Worm (Caenorhabditis elegans): Measurements from ENCODE around the gene chdh-1.
A peak's percentile ranks its signal among the peaks of the same experiment; 100 is the strongest.

The chdh-1 gene

DNA sequence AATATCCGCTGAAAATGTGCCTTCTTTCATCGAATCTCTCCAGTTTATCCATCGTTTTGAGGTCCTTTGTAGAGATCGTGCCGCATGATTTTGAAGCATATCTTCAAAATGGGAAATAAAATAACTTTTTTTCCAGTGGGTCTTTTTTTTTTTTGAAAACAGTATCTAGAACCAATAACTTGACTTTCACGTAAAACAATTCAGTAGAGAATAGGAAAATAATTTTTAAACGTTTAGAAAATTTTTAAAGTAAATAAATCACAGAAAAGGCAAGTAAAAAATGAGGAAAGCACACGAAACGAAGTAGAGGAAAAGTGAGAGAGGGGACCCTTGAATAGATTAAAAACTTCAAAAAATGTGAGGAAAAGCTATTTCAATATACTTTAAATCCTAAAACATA, at the start of gene chdh-1:
chdh-1 (minus strand) TSS at position 101 of the 400 bp plus-strand sequence.
- TF ChIP-seq him-1 (tag; optimal IDR thresholded peaks at IDR 0.05) (no peak), W03F9.2 (tag; optimal IDR thresholded peaks at IDR 0.05) (no peak), dao-5 (tag; optimal IDR thresholded peaks at IDR 0.05) (no peak)

DNA sequence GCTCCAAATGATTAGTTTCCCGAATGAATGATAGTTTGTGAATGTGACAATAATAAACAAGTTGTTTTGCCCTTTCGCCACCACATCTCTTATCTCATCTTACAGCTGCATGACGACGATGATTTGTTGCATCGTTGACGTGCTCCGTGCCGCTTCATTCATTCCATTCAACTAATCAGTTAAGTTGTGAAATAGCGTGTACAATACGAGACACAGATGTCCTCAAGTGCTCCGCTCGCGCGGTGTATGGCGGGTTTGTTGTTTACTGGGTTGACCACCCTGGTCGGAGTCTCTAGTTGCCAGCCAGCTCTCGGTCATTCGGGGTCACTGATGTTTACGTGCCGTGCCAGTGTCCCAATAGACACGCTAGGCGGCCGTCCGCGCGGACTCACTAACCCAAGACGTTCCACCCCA, 49.2 kb upstream of the chdh-1 start:
- TF ChIP-seq W03F9.2 (tag; optimal IDR thresholded peaks at IDR 0.05) (no peak), dao-5 (tag; optimal IDR thresholded peaks at IDR 0.05) (no peak)

DNA sequence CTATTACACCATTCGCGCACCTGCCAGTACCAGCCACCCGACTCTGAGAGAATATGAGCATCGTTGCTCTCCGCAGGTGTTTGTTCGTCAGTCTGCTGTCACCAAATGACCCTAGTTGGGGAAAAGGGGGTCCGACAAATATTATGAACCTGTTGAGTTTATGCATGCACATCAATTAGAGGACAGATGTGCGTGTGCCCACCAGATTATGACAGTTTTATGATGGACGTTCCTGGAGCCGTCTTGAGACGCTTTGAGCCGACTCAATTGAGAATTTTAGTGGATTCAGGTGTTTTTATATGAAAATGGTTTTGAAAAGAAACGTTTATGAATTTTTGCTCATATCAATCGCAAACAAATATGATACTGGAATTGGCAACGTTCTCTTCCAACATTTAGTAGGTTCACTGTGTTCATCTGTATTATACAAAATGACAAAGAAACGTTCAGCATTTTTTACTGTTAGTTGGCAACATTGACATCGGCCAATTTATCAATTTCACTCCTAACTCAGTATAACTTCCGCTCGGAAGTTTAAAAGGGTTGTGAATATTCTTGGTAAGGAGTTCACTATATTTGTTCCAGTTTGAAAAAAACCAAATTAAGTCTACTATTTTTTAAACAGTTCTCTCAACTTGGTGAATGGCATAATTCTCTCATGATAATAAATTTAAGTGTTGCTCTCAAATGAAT, 48.7 kb upstream of the chdh-1 start:
- TF ChIP-seq W03F9.2 (tag; optimal IDR thresholded peaks at IDR 0.05), result no peak
- TF ChIP-seq him-1 (tag; optimal IDR thresholded peaks at IDR 0.05), result peak; percentile 2

DNA sequence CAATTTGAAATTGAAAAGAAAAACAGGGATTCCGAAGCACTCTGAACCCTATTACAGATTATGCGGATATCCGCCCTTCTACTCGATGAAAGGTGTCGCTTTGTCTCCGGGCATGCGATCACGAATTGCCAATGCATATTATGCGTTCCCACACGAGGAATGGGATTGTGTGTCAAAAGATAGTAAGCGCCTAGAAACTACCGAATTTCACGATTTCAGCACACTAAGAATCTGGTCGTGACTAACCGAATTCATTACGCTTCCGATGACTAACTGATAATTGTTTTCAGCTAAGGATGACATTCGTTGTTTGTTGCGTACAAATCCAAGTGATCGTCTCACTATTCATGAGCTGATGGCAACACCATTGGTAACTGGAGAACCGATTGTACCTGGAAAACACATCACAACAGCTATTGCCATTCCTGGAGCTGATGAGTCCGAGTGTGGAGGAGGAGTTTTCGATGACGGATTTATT, 47.6 kb upstream of the chdh-1 start:
- TF ChIP-seq dao-5 (tag; optimal IDR thresholded peaks at IDR 0.05) (no peak), him-1 (tag; optimal IDR thresholded peaks at IDR 0.05) (no peak), W03F9.2 (tag; optimal IDR thresholded peaks at IDR 0.05) (no peak)

DNA sequence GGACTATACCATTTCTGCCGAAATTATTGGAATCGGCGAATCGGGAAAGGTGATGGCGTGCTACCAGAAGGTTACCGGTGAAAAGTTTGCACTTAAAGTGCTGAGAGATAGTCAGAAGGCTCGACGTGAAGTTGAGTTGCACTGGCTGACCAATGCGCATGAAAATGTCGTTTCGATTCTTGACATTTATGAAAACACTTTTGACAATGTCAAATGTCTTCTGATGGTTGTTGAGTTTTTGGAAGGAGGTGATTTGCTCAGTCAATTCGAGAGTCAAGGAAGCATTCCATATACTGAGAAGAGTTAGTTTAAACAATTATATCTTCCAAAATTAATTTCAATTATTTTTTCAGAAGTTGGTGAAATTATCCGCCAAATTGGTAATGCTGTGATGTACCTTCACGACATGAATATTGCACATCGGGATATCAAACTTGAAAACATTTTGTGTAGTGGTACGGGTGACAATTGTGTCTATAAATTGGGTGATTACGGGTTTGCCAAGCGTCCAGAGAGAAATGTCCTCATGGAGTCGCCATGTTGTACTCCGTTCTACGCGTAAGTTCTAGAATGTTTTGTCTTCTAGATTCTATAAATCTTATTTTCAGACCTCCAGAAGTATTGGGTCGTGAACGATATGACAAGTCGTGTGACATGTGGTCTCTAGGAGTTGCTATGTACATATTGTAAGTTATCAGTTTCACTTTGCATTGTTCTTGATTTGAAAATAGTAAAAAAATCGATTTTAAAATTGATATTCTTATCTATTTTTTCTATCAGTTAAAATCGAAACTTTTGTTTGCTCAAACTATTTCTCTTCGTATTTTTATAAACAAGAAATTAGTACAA, 46.9 kb upstream of the chdh-1 start:
- TF ChIP-seq W03F9.2 (tag; optimal IDR thresholded peaks at IDR 0.05) (no peak), dao-5 (tag; optimal IDR thresholded peaks at IDR 0.05) (no peak), him-1 (tag; optimal IDR thresholded peaks at IDR 0.05) (no peak)

DNA sequence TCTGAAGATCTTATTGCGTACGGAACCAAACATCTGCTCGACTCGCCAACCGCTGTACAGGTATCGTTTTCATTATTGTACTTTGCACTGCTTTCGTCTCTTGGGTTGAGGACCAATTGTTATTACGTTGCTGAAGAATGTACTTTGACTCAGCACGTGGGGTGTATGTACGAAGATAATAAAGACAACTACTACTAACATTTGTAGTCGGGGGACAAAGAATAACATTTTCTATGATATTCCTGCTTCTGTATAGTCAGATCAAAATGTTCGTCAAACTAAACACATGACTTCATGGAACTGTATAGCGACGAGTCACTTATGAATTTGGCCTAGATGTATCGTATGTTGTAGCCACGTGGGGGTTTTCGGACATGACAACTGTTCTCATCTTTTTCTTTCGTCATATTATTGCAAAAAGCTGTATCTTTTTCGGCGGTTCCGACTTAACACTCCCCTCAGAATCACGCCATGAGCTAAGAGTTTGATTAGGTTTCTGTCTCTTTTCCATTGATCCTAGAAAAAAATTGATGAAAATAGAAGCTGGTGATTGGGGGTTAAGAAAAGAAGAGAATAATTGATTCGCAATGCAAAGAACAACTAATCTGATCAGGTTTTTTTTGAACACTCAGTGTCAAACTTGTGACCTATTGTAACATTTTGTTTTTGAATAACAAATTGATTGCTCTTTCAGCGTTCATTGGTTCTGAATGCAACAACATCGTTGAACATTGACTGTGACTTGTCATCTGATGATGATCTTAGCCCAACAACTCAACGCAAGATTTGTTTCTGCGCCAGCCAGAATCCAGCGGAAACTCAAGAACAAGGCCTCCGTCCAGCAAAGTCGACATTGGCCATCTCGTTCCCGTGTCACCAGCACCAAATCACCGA, 46.1 kb upstream of the chdh-1 start:
- TF ChIP-seq him-1 (tag; optimal IDR thresholded peaks at IDR 0.05) (no peak), dao-5 (tag; optimal IDR thresholded peaks at IDR 0.05) (no peak)

DNA sequence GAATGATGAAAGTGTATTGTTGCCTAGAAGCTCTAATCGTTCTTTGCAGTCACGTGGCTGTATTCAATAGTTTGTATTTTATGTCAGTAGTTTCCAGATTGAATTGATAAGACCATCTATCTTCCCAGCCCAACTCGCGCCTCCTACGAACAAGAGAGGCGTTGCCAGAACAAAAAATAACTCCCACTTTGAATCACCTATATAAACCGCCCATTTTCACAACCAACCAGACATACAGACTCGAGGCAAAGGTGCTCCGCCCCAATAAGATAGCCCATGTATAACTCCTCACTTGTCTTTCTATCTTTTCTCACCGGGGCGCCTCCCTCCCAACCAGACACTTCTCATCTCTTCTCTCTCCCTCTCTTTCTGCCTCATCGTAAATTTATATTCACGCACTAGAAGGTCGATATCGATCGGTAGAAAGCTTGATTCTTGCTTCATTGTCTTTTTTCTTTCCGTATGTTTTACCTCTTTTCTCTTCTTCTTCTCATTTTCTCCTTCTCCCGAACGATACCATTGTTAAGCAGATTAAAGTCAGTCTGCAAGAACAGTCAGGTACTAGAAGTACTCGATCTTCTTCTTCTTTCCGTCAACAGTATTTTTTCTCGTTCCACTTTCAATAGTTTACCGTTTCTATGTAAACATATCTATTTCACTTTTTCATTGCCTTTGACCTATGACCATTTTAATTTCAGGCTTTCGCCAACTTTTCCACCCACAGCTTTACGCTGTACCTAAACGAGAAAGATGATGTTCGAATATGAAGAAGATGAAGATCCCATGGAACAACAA, 44.8 kb upstream of the chdh-1 start, which contains the start of gene mak-1:
mak-1 (plus strand) TSS at position 693 of the 795 bp plus-strand sequence.
- no peak for TF ChIP-seq W03F9.2 (tag; optimal IDR thresholded peaks at IDR 0.05)

DNA sequence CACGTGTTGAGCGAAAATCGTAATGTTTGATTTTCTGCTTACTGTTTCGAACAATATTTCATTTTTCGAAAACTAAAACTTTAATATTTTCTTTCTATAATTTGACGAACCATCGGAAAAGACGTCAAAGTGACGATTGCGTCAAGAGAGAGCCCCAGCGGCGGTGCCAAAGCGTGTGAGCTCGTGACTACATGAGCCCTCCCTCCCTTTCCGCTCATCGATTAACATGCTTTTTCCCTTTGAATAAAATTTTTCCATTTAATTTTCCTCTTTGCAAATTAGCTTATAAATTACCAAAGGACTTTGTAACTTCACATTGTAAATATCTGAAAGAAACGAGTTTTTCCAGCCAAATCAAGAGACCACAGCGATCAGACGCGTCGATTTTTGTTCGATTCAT, 44.2 kb upstream of the chdh-1 start:
- TF ChIP-seq him-1 (tag; optimal IDR thresholded peaks at IDR 0.05) (no peak), dao-5 (tag; optimal IDR thresholded peaks at IDR 0.05) (no peak), W03F9.2 (tag; optimal IDR thresholded peaks at IDR 0.05) (no peak)

DNA sequence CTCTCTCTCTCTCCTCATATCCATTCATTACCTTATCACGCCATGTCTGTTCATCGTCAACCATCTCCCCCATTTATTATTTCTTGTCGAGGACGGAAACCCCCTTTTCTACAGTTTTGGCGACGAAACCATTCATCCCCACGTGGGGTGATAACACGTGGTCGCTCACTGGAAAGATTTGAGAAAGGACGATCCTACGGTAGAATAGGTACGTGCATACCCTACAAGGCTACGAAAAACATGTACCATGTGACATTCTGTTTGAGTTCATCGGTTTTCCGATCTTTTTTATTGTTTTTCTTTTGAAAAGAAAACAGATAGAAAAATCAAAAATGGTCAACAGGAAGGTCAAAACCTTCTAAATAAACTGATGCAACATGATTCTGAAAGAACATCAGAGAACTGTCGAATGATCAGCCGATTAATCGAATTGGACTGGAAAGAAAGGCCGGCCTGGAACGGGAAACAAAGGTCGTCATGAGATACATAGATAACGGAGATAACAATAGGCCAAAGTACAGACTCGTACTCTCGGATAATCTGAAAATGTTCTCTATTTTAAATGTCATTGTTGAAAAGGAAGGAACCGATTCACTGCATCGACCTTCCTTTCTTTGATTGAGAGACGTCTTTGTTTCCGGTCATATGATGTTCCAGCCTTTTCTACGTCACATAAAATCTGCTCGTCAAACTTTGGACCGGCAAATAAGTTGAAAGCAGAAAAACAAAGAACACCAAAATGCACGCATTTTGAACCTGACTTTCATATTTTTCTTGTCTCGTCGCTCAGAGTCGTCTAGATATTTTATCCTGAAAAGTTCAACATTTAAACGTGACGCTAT, 43.5 kb upstream of the chdh-1 start:
- no peak for TF ChIP-seq dao-5 (tag; optimal IDR thresholded peaks at IDR 0.05)
- TF ChIP-seq him-1 (tag; optimal IDR thresholded peaks at IDR 0.05), result no peak
- TF ChIP-seq W03F9.2 (tag; optimal IDR thresholded peaks at IDR 0.05), result no peak

DNA sequence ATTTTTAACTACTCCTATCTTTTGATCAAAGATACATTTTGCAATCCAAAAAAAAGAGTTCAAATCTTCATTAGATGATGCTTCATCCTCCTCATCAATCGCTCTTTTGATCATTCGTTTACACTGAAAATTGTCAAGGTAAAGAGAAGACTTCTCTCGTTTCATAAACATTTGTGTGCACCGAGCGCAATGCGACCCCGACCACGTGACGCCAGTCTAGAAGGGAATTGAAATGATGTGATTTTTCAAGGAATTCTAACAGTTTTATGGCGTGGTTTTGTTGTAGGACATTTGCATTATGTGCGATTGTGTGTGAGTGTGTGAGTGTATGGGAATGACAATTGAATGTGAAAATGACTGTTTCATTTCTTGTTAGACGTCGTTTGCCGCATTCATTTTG, 42.5 kb upstream of the chdh-1 start:
- TF ChIP-seq W03F9.2 (tag; optimal IDR thresholded peaks at IDR 0.05) (no peak), dao-5 (tag; optimal IDR thresholded peaks at IDR 0.05) (no peak), him-1 (tag; optimal IDR thresholded peaks at IDR 0.05) (no peak)

DNA sequence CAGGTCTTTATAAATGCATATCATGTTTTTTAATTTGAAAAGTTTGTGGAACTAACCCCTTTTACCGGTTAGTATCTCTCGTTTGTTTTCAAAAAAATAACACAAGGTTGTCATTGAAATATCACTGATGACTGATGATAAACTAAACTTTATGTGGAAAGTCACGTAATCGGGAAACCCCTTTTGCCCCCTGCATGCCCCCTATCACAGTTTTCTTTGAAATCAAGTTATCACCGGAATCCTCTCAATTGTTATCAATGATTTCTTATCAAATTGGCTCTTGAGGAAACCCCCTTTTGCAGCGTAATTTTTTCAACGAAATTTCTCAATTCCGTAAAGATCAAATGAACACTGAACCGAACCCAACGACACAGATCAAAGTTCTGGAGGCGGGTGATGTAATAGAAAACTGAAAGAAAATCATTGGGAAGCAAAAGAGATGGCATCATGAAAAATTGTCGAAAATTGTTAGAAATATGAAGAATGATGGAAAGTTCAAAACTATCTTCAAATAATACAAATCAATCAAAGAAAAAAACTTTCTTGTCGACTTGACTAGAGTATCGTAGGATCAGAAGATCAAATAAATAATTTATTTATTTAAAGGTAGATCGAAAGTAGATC, 41.7 kb upstream of the chdh-1 start:
- TF ChIP-seq him-1 (tag; optimal IDR thresholded peaks at IDR 0.05) (no peak), W03F9.2 (tag; optimal IDR thresholded peaks at IDR 0.05) (no peak), dao-5 (tag; optimal IDR thresholded peaks at IDR 0.05) (no peak)

DNA sequence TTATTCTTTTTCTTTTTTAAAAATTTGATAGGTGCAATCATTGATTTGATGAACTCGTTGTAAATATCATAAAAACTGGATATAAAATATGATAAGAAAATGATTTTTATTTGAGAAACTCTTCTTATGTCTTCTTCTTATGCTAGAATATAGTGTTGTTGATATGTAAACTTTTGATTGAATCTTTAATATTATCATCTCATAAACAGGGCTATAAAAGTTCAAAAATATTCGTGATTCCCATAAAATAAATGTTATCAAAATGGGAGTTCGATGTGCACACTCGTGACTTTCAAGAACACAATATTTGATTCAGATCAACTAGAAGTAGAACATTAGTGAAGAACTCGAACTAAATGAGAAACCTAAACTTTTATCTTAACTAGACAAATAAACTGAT, 40.2 kb upstream of the chdh-1 start:
- TF ChIP-seq him-1 (tag; optimal IDR thresholded peaks at IDR 0.05) (no peak), W03F9.2 (tag; optimal IDR thresholded peaks at IDR 0.05) (no peak), dao-5 (tag; optimal IDR thresholded peaks at IDR 0.05) (no peak)
